Worm (Caenorhabditis elegans) whole organism, L2 larva: ENCODE data around the gene hlb-1.

Experiments
- C34F6.9 ChIP-seq: fragments of 150-350 bp; optimal IDR thresholded peaks from 2 replicates; lab custom pipeline; 2014; ENCODE audit warnings: missing biosample characterization, missing genetic modification characterization
- F13H6.1 ChIP-seq: sonication (generic microtip); optimal IDR thresholded peaks from 2 replicates; lab custom pipeline; 2016; ENCODE audit warnings: missing genetic modification characterization, missing compliant biosample characterization
- R02D3.7 ChIP-seq: fragments of 150-350 bp; optimal IDR thresholded peaks from 2 replicates; lab custom pipeline; 2014; ENCODE audit warnings: missing biosample characterization, missing genetic modification characterization
- alr-1 ChIP-seq: fragments of 150-350 bp; optimal IDR thresholded peaks from 2 replicates; lab custom pipeline; 2014; ENCODE audit warnings: missing biosample characterization, missing genetic modification characterization
- aly-2 ChIP-seq: fragments of 150-350 bp; optimal IDR thresholded peaks from 2 replicates; lab custom pipeline; 2014; ENCODE audit warnings: missing biosample characterization, missing genetic modification characterization
- ceh-16 ChIP-seq: fragments of 150-350 bp; optimal IDR thresholded peaks from 2 replicates; lab custom pipeline; 2014; ENCODE audit warnings: missing biosample characterization, missing genetic modification characterization
- egl-27 ChIP-seq: sonication (generic microtip); optimal IDR thresholded peaks from 3 replicates; lab custom pipeline; 2017; ENCODE audit warnings: missing biosample characterization, missing genetic modification reagents, missing genetic modification characterization
- elt-1 ChIP-seq: fragments of 150-350 bp; optimal IDR thresholded peaks from 2 replicates; lab custom pipeline; 2014; ENCODE audit warnings: missing biosample characterization, missing genetic modification characterization
- fos-1 ChIP-seq: fragments of 150-350 bp; optimal IDR thresholded peaks from 2 replicates; lab custom pipeline; 2014; ENCODE audit warnings: missing biosample characterization, missing genetic modification characterization
- lin-13 ChIP-seq: fragments of 150-350 bp; optimal IDR thresholded peaks from 2 replicates; lab custom pipeline; 2014; ENCODE audit warnings: missing biosample characterization, missing genetic modification reagents, missing genetic modification characterization
- lin-39 ChIP-seq: fragments of 150-350 bp; optimal IDR thresholded peaks from 2 replicates; lab custom pipeline; 2014; ENCODE audit warnings: missing biosample characterization, missing genetic modification reagents, missing genetic modification characterization
- lsy-2 ChIP-seq, 2 experiments: fragments of 150-350 bp in 1 of 2; sonication (generic microtip) in 1 of 2; optimal IDR thresholded peaks; 2 replicates each; lab custom pipeline; 2014 to 2017; ENCODE audit warnings: missing biosample characterization in 2 of 2, missing genetic modification characterization in 2 of 2
- mdl-1 ChIP-seq, 2 experiments: fragments of 150-350 bp in 1 of 2; sonication (generic microtip) in 1 of 2; optimal IDR thresholded peaks; 2 replicates each; lab custom pipeline; 2017; ENCODE audit warnings: missing biosample characterization in 2 of 2, missing genetic modification characterization in 2 of 2
- nhr-10 ChIP-seq: sonication (generic microtip); optimal IDR thresholded peaks from 2 replicates; lab custom pipeline; 2017; ENCODE audit warnings: missing biosample characterization, missing genetic modification characterization
- nhr-11 ChIP-seq: fragments of 150-350 bp; optimal IDR thresholded peaks from 2 replicates; lab custom pipeline; 2014; ENCODE audit warnings: missing biosample characterization, missing genetic modification characterization
- nhr-129 ChIP-seq: fragments of 150-350 bp; optimal IDR thresholded peaks from 2 replicates; lab custom pipeline; 2014; ENCODE audit warnings: missing biosample characterization, missing genetic modification characterization
- nhr-21 ChIP-seq: fragments of 150-350 bp; optimal IDR thresholded peaks from 2 replicates; lab custom pipeline; 2014; ENCODE audit warnings: missing biosample characterization, missing genetic modification characterization
- nhr-23 ChIP-seq: fragments of 150-350 bp; optimal IDR thresholded peaks from 2 replicates; lab custom pipeline; 2014; ENCODE audit warnings: missing biosample characterization, missing genetic modification reagents, missing genetic modification characterization
- nhr-25 ChIP-seq: fragments of 150-350 bp; sonication (generic microtip); optimal IDR thresholded peaks from 3 replicates; lab custom pipeline; 2014; ENCODE audit warnings: missing biosample characterization, missing genetic modification characterization
- nhr-6 ChIP-seq: fragments of 150-350 bp; optimal IDR thresholded peaks from 2 replicates; lab custom pipeline; 2014; ENCODE audit warnings: missing biosample characterization, missing genetic modification characterization
- peb-1 ChIP-seq: fragments of 150-350 bp; optimal IDR thresholded peaks from 2 replicates; lab custom pipeline; 2014; ENCODE audit warnings: missing biosample characterization, missing genetic modification characterization
- sem-4 ChIP-seq: fragments of 150-350 bp; optimal IDR thresholded peaks from 2 replicates; lab custom pipeline; 2014; ENCODE audit warnings: missing biosample characterization, missing genetic modification reagents, missing genetic modification characterization
- skn-1 ChIP-seq: sonication (generic microtip); optimal IDR thresholded peaks from 2 replicates; lab custom pipeline; 2017; ENCODE audit warnings: missing biosample characterization, missing genetic modification characterization
- sma-3 ChIP-seq: sonication (generic microtip); optimal IDR thresholded peaks from 2 replicates; lab custom pipeline; 2016; ENCODE audit warnings: missing genetic modification reagents, missing genetic modification characterization, missing compliant biosample characterization
- sma-9 ChIP-seq, 2 experiments: fragments of 150-350 bp in 1 of 2; sonication (generic microtip) in 1 of 2; optimal IDR thresholded peaks; 2 replicates each; lab custom pipeline; 2014 to 2016; ENCODE audit warnings: missing genetic modification characterization in 2 of 2, mild to moderate bottlenecking in 1 of 2, missing biosample characterization in 1 of 2, missing compliant biosample characterization in 1 of 2, missing genetic modification reagents in 1 of 2, moderate library complexity in 1 of 2
- snpc-4 ChIP-seq: fragments of 150-350 bp; optimal IDR thresholded peaks from 2 replicates; lab custom pipeline; 2014; ENCODE audit warnings: missing biosample characterization, missing genetic modification characterization
- unc-39 ChIP-seq: fragments of 150-350 bp; optimal IDR thresholded peaks from 2 replicates; lab custom pipeline; 2014; ENCODE audit warnings: missing biosample characterization, missing genetic modification characterization
- unc-55 ChIP-seq: fragments of 150-350 bp; sonication (generic microtip); optimal IDR thresholded peaks from 3 replicates; lab custom pipeline; 2014; ENCODE audit warnings: missing biosample characterization, missing genetic modification reagents, missing genetic modification characterization
- unc-62 ChIP-seq: fragments of 150-350 bp; optimal IDR thresholded peaks from 2 replicates; lab custom pipeline; 2014; ENCODE audit warnings: missing biosample characterization, missing genetic modification reagents, missing genetic modification characterization
- zag-1 ChIP-seq: fragments of 150-350 bp; optimal IDR thresholded peaks from 2 replicates; lab custom pipeline; 2014; ENCODE audit warnings: missing biosample characterization, missing genetic modification characterization
- ztf-4 ChIP-seq: fragments of 150-350 bp; optimal IDR thresholded peaks from 2 replicates; lab custom pipeline; 2014; ENCODE audit warnings: missing biosample characterization, missing genetic modification characterization

Gene hlb-1

DNA sequence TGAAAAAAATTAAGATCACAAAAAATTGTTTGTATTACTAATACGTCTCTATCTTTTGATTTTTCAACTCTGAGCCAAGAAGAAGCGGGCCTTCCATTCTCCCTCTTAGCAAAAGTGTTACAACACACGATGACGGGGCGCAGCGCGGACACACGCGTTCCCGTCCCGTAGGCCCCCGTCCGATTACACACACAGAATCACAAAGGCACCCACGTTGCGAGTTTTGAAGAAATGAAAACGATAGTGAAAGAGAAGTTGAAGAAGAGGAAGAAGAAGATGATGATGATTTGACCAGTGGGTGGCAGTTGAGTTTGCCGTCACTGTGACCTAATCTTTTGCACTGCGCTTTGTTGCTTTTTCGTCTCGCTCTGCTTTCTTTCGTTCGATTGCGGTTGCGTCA, 36.5 kb downstream of the hlb-1 start:
- TF ChIP-seq F13H6.1 (tag; lab: Kevin White, UChicago) (peak; percentile 45), nhr-129 (tag; lab: Kevin White, UChicago) (peak; percentile 8), fos-1 (peak; percentile 24), lin-39 (tag; lab: Kevin White, UChicago) (no peak)
- TF ChIP-seq, all 48 proteins: peak for 3

- no peak for TF ChIP-seq nhr-25 (tag; lab: Kevin White, UChicago)
- no peak for TF ChIP-seq zag-1
- no peak for TF ChIP-seq sem-4 (tag; lab: Kevin White, UChicago)
- no peak for TF ChIP-seq sma-3
- TF ChIP-seq unc-62: no peak
- no peak for TF ChIP-seq lsy-2 (tag; optimal IDR thresholded peaks at IDR 0.05; lab: Kevin White, UChicago)
These were observed 38.9 kb downstream of the hlb-1 start, which contains the start of gene M03B6.5 for ce11 chrX:13843676-13844075. M03B6.5 (plus strand) TSS chrX:13843976.

- peak; percentile 24 for TF ChIP-seq sma-9 (GFP tag; optimal IDR thresholded peaks at IDR 0.05; lab: Kevin White, UChicago)
- TF ChIP-seq sma-9 (tag; optimal IDR thresholded peaks at IDR 0.05; lab: Kevin White, UChicago): no peak
- TF ChIP-seq sma-3: no peak
- no peak for TF ChIP-seq nhr-10 (tag; lab: Kevin White, UChicago)
- TF ChIP-seq skn-1 (tag; lab: Kevin White, UChicago): no peak
- no peak for TF ChIP-seq nhr-25 (tag; lab: Kevin White, UChicago)
- TF ChIP-seq C34F6.9: no peak
These were observed 41.3 kb downstream of the hlb-1 start, which contains the start of gene M03B6.1 for ce11 chrX:13841277-13841676. M03B6.1 (plus strand) TSS chrX:13841610.

- no peak for TF ChIP-seq R02D3.7 (tag; lab: Kevin White, UChicago)
These were observed 42.2 kb downstream of the hlb-1 start for ce11 chrX:13840336-13840735.

DNA sequence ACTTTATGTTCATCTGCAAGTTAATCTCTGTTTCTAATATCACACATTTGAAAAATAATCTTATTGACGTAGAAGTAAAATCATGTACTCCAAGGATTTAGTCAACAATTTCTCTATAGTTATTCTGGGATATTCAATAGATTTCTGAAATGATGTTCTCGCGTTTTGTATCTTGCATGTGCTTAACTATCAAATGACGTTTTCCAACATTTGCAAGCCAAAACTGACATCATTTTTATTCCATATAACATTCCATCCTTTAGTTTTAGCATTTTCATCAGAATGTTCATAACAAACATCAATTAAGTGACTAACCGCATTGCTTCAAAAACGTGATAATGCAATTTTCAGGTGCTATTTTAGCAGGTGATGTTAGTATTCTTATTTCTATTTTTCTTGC, 44.5 kb downstream of the hlb-1 start:
- TF ChIP-seq aly-2 (tag; lab: Kevin White, UChicago): no peak
- TF ChIP-seq nhr-6: no peak
- no peak for TF ChIP-seq alr-1 (tag; lab: Kevin White, UChicago)
- TF ChIP-seq zag-1: no peak
- no peak for TF ChIP-seq snpc-4 (tag; lab: Kevin White, UChicago)
- TF ChIP-seq nhr-129 (tag; lab: Kevin White, UChicago): no peak
- TF ChIP-seq nhr-23 (tag; lab: Kevin White, UChicago): no peak
- no peak for TF ChIP-seq lin-13 (GFP tag; lab: Kevin White, UChicago)
- no peak for TF ChIP-seq fos-1
- TF ChIP-seq sma-9 (GFP tag; optimal IDR thresholded peaks at IDR 0.05; lab: Kevin White, UChicago): no peak
- TF ChIP-seq sma-9 (tag; optimal IDR thresholded peaks at IDR 0.05; lab: Kevin White, UChicago): no peak
- no peak for TF ChIP-seq unc-55 (GFP tag; lab: Kevin White, UChicago)

ce11 chrX:13834127-13834526, 48.4 kb downstream of the hlb-1 start, which contains the start of gene F19D8.2:
F19D8.2 (plus strand) TSS chrX:13834427.
- no peak for TF ChIP-seq mdl-1 (tag; optimal IDR thresholded peaks at IDR 0.05; lab: Kevin White, UChicago)
- no peak for TF ChIP-seq elt-1 (tag; lab: Kevin White, UChicago)
- TF ChIP-seq ceh-16 (tag; lab: Kevin White, UChicago): no peak
- no peak for TF ChIP-seq egl-27 (tag; lab: Kevin White, UChicago)
- TF ChIP-seq aly-2 (tag; lab: Kevin White, UChicago): no peak
- TF ChIP-seq nhr-6: no peak
- TF ChIP-seq nhr-11 (tag; lab: Kevin White, UChicago): no peak
- TF ChIP-seq ztf-4 (tag; lab: Kevin White, UChicago): no peak
- no peak for TF ChIP-seq sma-9 (GFP tag; optimal IDR thresholded peaks at IDR 0.05; lab: Kevin White, UChicago)
- no peak for TF ChIP-seq sma-9 (tag; optimal IDR thresholded peaks at IDR 0.05; lab: Kevin White, UChicago)
- TF ChIP-seq unc-39 (tag; lab: Kevin White, UChicago): no peak
- TF ChIP-seq sem-4 (tag; lab: Kevin White, UChicago): no peak
- no peak for TF ChIP-seq fos-1
- no peak for TF ChIP-seq nhr-21 (tag; lab: Kevin White, UChicago)
- TF ChIP-seq nhr-23 (tag; lab: Kevin White, UChicago): no peak
- TF ChIP-seq peb-1 (tag; lab: Kevin White, UChicago): no peak
- no peak for TF ChIP-seq unc-55 (GFP tag; lab: Kevin White, UChicago)
